Fruit fly (Drosophila melanogaster): ENCODE results near the gene CG13950.

Gene CG13950

dm6 chr2L:849787-850512 is 10.0 kb upstream of the CG13950 start:
- TF ChIP-seq Med (GFP tag) (peak; percentile 62), CG16779 (GFP tag; IDR thresholded peaks at IDR 0.05) (no peak), dmrt11E (tag; optimal IDR thresholded peaks at IDR 0.05) (no peak), CG14050 (GFP tag; IDR thresholded peaks at IDR 0.05) (no peak), sima (GFP tag; optimal IDR thresholded peaks at IDR 0.05) (no peak), lov (optimal IDR thresholded peaks at IDR 0.05) (no peak), lov (GFP tag; IDR thresholded peaks at IDR 0.05) (0 out of 3 replicates have a peak, but pooled peaks have one; percentile 11), org-1 (GFP tag; optimal IDR thresholded peaks at IDR 0.05) (no peak), CG10979 (tag; optimal IDR thresholded peaks at IDR 0.05) (no peak), CG33213 (GFP tag; optimal IDR thresholded peaks at IDR 0.05) (no peak), CG17361 (GFP tag; IDR thresholded peaks at IDR 0.05) (no peak), sens (GFP tag) (peak; percentile 59), CG6254 (GFP tag; optimal IDR thresholded peaks at IDR 0.05) (no peak), zen (tag; optimal IDR thresholded peaks at IDR 0.05) (peak; percentile 79), B-H1 (GFP tag; IDR thresholded peaks at IDR 0.05) (no peak), CG10274 (GFP tag; optimal IDR thresholded peaks at IDR 0.05) (no peak), chn (GFP tag; optimal IDR thresholded peaks at IDR 0.05) (peak; percentile 6), az2 (GFP tag; optimal IDR thresholded peaks at IDR 0.05) (no peak), CG15011 (GFP tag; optimal IDR thresholded peaks at IDR 0.05) (no peak), gsb-n (tag; optimal IDR thresholded peaks at IDR 0.05) (no peak), Oli (tag; optimal IDR thresholded peaks at IDR 0.05) (no peak), hb (GFP tag; IDR thresholded peaks at IDR 0.05; ENCODE audit: partially characterized antibody) (0 out of 3 replicates have a peak, but pooled peaks have one; percentile 8), twi (tag; optimal IDR thresholded peaks at IDR 0.05) (peak; percentile 21), ro (GFP tag; IDR thresholded peaks at IDR 0.05) (no peak), CG31441 (GFP tag; IDR thresholded peaks at IDR 0.05) (no peak), Fer3 (tag; optimal IDR thresholded peaks at IDR 0.05) (no peak), CG12942 (GFP tag; optimal IDR thresholded peaks at IDR 0.05) (no peak), lmd (GFP tag; IDR thresholded peaks at IDR 0.05) (no peak), ind (GFP tag; optimal IDR thresholded peaks at IDR 0.05) (no peak), Bdp1 (GFP tag; optimal IDR thresholded peaks at IDR 0.05) (no peak), CG3838 (GFP tag; optimal IDR thresholded peaks at IDR 0.05) (no peak), ken (GFP tag; IDR thresholded peaks at IDR 0.05) (no peak), Ravus (GFP tag; IDR thresholded peaks at IDR 0.05) (no peak), Sin3A (optimal IDR thresholded peaks at IDR 0.05) (no peak), bab2 (GFP tag; optimal IDR thresholded peaks at IDR 0.05) (no peak), CG2678 (tag; optimal IDR thresholded peaks at IDR 0.05) (no peak), Abd-B (GFP tag; optimal IDR thresholded peaks at IDR 0.05) (no peak), HmgD (GFP tag; optimal IDR thresholded peaks at IDR 0.05) (peak; percentile 23), CG10321 (GFP tag; IDR thresholded peaks at IDR 0.05) (0 out of 2 replicates have a peak, but pooled peaks have one; percentile 34), D (optimal IDR thresholded peaks at IDR 0.05) (peak; percentile 57), D (GFP tag; optimal IDR thresholded peaks at IDR 0.05) (no peak), corto (GFP tag; optimal IDR thresholded peaks at IDR 0.05) (no peak), CTCF (GFP tag; optimal IDR thresholded peaks at IDR 0.05) (no peak), CG14014 (GFP tag; IDR thresholded peaks at IDR 0.05) (no peak), luna (GFP tag; optimal IDR thresholded peaks at IDR 0.05) (no peak), chm (GFP tag; IDR thresholded peaks at IDR 0.05) (0 out of 2 replicates have a peak, but pooled peaks have one; percentile 19), CG17385 (GFP tag; optimal IDR thresholded peaks at IDR 0.05) (no peak), Hey (tag; optimal IDR thresholded peaks at IDR 0.05) (no peak), CG11456 (GFP tag; IDR thresholded peaks at IDR 0.05) (0 out of 3 replicates have a peak, but pooled peaks have one; percentile 18), CG6683 (GFP tag; optimal IDR thresholded peaks at IDR 0.05) (no peak), CG10366 (GFP tag; IDR thresholded peaks at IDR 0.05) (no peak), CG4360 (GFP tag; IDR thresholded peaks at IDR 0.05) (peak; percentile 80), grn (GFP tag; optimal IDR thresholded peaks at IDR 0.05) (no peak)

Measured in whole organism, embryonic.